Worm (Caenorhabditis elegans) whole organism, L3 larva: ENCODE results near the gene tut-1.

Source experiments
- ceh-9 ChIP-seq: sonication (generic microtip); optimal IDR thresholded peaks from 2 replicates; lab custom pipeline; 2018; ENCODE audit warnings: missing biosample characterization, missing genetic modification characterization
- elt-1 ChIP-seq: fragments of 150-350 bp; optimal IDR thresholded peaks from 2 replicates; lab custom pipeline; 2014; ENCODE audit warnings: missing biosample characterization, missing genetic modification characterization
- lin-15B ChIP-seq: fragments of 150-350 bp; optimal IDR thresholded peaks from 2 replicates; lab custom pipeline; 2014; ENCODE audit warnings: missing biosample characterization, missing genetic modification characterization
- nhr-237 ChIP-seq: fragments of 150-350 bp; optimal IDR thresholded peaks from 2 replicates; lab custom pipeline; 2014; ENCODE audit warnings: missing biosample characterization, missing genetic modification characterization
- nhr-28 ChIP-seq: fragments of 150-350 bp; optimal IDR thresholded peaks from 2 replicates; lab custom pipeline; 2014; ENCODE audit warnings: missing biosample characterization, missing genetic modification characterization
- nhr-43 ChIP-seq: sonication (generic microtip); optimal IDR thresholded peaks from 2 replicates; lab custom pipeline; 2016; ENCODE audit warnings: mild to moderate bottlenecking, missing genetic modification characterization, missing compliant biosample characterization; ENCODE audit not compliant: poor library complexity, severe bottlenecking
- nhr-76 ChIP-seq: fragments of 150-350 bp; sonication (generic microtip); optimal IDR thresholded peaks from 5 replicates; lab custom pipeline; 2014; ENCODE audit warnings: missing biosample characterization, missing genetic modification characterization
- sea-2 ChIP-seq: fragments of 150-350 bp; sonication (generic microtip); optimal IDR thresholded peaks from 4 replicates; lab custom pipeline; 2014; ENCODE audit warnings: missing biosample characterization, missing genetic modification reagents, missing genetic modification characterization
- unc-62 ChIP-seq: fragments of 150-350 bp; sonication (generic microtip); optimal IDR thresholded peaks from 4 replicates; lab custom pipeline; 2014; ENCODE audit warnings: missing biosample characterization, missing genetic modification reagents, missing genetic modification characterization
- zag-1 ChIP-seq: fragments of 150-350 bp; optimal IDR thresholded peaks from 2 replicates; lab custom pipeline; 2014; ENCODE audit warnings: missing biosample characterization, missing genetic modification characterization

DNA sequence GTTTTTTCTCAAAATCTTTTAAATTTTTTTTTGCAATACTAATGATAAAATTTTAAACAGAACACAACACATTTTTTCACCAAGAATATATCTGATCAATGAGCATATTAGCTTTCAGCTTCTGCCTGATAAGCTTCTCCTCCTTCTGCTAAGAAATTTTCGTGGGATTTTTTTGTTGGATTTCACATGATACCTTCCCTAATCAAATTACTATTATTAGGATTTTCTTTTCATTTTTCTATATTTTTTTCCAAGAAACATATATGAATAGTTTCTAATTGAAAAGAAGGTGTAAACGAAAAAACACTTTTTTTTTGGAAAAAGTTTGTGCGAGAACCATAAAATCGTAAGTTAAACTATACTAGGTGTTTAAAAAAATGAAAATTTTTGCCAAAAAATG, 48.3 kb downstream of the tut-1 start:
- TF ChIP-seq ceh-9 (tag; lab: Kevin White, UChicago) (no peak), nhr-76 (tag; lab: Kevin White, UChicago) (no peak), unc-62 (GFP tag; lab: Kevin White, UChicago) (no peak), nhr-237 (no peak), lin-15B (no peak), elt-1 (tag; lab: Kevin White, UChicago) (no peak), nhr-43 (no peak), zag-1 (tag; lab: Kevin White, UChicago) (no peak), sea-2 (GFP tag; lab: Kevin White, UChicago) (no peak), nhr-28 (tag; lab: Kevin White, UChicago) (no peak)
